Fruit fly (Drosophila melanogaster): Measurements from ENCODE around the gene CG5004.
A peak's percentile ranks its signal among the peaks of the same experiment; 100 is the strongest.

- TF ChIP-seq Trl (optimal IDR thresholded peaks at IDR 0.05): peak; percentile 35 to 38
- TF ChIP-seq Trl (GFP tag; optimal IDR thresholded peaks at IDR 0.05): no peak
- TF ChIP-seq chn (GFP tag; optimal IDR thresholded peaks at IDR 0.05): no peak
- TF ChIP-seq gce (GFP tag; IDR thresholded peaks at IDR 0.05): no peak
- peak; percentile 93 for TF ChIP-seq nmo (GFP tag; optimal IDR thresholded peaks at IDR 0.05)
- no peak for TF ChIP-seq Ets97D (GFP tag; optimal IDR thresholded peaks at IDR 0.05)
- TF ChIP-seq gsb (GFP tag; IDR thresholded peaks at IDR 0.05): 0 out of 2 replicates have a peak, but pooled peaks have one; percentile 42
- peak; percentile 39; the same call in 1 of the 3 replicates for TF ChIP-seq CG11093 (GFP tag; IDR thresholded peaks at IDR 0.05)
Observed at dm6 chrX:17091062-17091904, 16.1 kb upstream of the CG5004 start, which contains the start of the genes CG16700 and CG4991.

Data from whole organism, embryonic.